Worm (Caenorhabditis elegans) whole organism, L2 larva: ENCODE results near the gene srw-138.

ENCODE experiments used
- F13H6.1 ChIP-seq: sonication (generic microtip); optimal IDR thresholded peaks from 2 replicates; lab custom pipeline; 2016; ENCODE audit warnings: missing genetic modification characterization, missing compliant biosample characterization
- alr-1 ChIP-seq: fragments of 150-350 bp; optimal IDR thresholded peaks from 2 replicates; lab custom pipeline; 2014; ENCODE audit warnings: missing biosample characterization, missing genetic modification characterization
- mdl-1 ChIP-seq, 2 experiments: fragments of 150-350 bp in 1 of 2; sonication (generic microtip) in 1 of 2; optimal IDR thresholded peaks; 2 replicates each; lab custom pipeline; 2017; ENCODE audit warnings: missing biosample characterization in 2 of 2, missing genetic modification characterization in 2 of 2
- nhr-12 ChIP-seq: fragments of 150-350 bp; optimal IDR thresholded peaks from 2 replicates; lab custom pipeline; 2014; ENCODE audit warnings: missing biosample characterization, missing genetic modification characterization
- unc-55 ChIP-seq: fragments of 150-350 bp; sonication (generic microtip); optimal IDR thresholded peaks from 3 replicates; lab custom pipeline; 2014; ENCODE audit warnings: missing biosample characterization, missing genetic modification reagents, missing genetic modification characterization
- ztf-4 ChIP-seq: fragments of 150-350 bp; optimal IDR thresholded peaks from 2 replicates; lab custom pipeline; 2014; ENCODE audit warnings: missing biosample characterization, missing genetic modification characterization

DNA sequence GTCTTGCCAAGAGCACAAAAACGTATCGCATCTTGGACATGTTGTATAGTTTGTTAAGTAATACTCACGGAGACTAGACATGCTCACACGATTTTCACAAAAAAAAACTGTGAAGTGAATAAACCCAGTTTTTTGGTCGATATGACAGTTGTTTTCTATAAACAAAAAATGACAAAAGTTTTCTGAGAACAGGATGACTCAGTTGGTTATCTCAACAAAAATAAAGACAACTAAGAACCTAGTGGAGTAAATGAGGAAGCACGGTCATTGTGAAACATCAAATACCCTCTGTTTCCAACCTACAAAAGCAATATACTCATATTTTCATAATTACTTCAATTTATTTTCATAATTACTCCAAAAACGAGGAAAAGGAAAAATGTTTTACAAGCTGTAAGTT, 17.3 kb downstream of the srw-138 start, which contains the start of gene srh-87:
- no peak for TF ChIP-seq nhr-12 (tag; lab: Kevin White, UChicago)
- TF ChIP-seq F13H6.1, result no peak
- no peak for TF ChIP-seq unc-55 (GFP tag; lab: Kevin White, UChicago)
- no peak for TF ChIP-seq alr-1
- no peak for TF ChIP-seq ztf-4
- no peak for TF ChIP-seq mdl-1 (tag; optimal IDR thresholded peaks at IDR 0.05; lab: Kevin White, UChicago)
